Worm (Caenorhabditis elegans): ENCODE results near the gene grl-9.

ce11 chrV:6773735-6774134, 42.2 kb upstream of the grl-9 start, which contains the start of gene ZC404.16:
- no peak for TF ChIP-seq nhr-76 (tag; optimal IDR thresholded peaks at IDR 0.05)
- no peak for TF ChIP-seq fkh-10 (GFP tag; optimal IDR thresholded peaks at IDR 0.05)
- TF ChIP-seq egl-43 (GFP tag; IDR thresholded peaks at IDR 0.05): no peak
- no peak for TF ChIP-seq snpc-4 (tag; optimal IDR thresholded peaks at IDR 0.05)
- TF ChIP-seq dmd-6 (GFP tag; IDR thresholded peaks at IDR 0.05): no peak
- no peak for TF ChIP-seq aly-2 (tag; optimal IDR thresholded peaks at IDR 0.05)
- no peak for TF ChIP-seq nhr-28 (tag; optimal IDR thresholded peaks at IDR 0.05)
- no peak for TF ChIP-seq nhr-6 (tag; optimal IDR thresholded peaks at IDR 0.05)
- TF ChIP-seq F49E8.2 (tag; optimal IDR thresholded peaks at IDR 0.05; ENCODE audit: borderline replicate concordance): no peak
